Worm (Caenorhabditis elegans): Measurements from ENCODE around the gene Y14H12A.2.
A peak's percentile ranks its signal among the peaks of the same experiment; 100 is the strongest.

Y14H12A.2 gene

DNA sequence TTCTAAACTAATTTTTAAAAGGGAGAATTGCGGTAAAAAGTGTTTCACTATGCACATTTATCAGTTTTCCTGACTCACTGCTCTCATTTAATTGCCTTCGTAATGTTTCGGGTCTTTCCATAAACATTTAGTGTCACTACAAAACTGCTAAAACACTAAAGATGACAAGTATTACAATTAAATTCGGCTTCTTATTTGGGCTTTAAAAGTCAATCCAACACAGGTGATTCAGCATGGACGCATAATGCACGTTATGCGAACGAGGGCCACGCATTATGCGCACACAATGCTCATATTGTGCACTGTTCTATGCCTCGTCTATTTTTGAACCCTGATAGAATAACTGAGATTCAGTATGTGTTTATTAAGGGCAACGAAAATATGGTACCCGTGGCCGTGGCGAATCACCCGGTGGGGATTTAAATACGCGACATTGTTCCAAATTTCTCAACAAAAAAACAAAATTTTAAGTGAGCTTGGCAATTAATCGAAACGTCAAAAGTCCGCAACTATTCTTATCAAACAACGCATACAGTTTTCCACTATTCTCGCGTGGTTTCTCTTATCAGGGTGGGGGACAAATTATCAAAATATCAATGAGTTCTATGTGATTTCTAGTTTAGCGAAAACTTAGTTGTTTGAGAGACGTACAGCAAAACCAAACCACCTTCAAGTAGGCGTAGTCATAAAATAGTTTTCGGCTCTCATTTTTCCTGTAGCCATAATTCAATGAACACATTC, at the start of gene Y14H12A.2:
Gene Y14H12A.2, minus strand, starts transcription at position 51 of the 741 bp plus-strand sequence.
- TF ChIP-seq pha-4 (tag; optimal IDR thresholded peaks at IDR 0.05) (no peak), elt-2 (tag; optimal IDR thresholded peaks at IDR 0.05) (peak; percentile 90), ceh-9 (tag; optimal IDR thresholded peaks at IDR 0.05) (no peak), aly-2 (tag; optimal IDR thresholded peaks at IDR 0.05) (no peak), egl-27 (tag; optimal IDR thresholded peaks at IDR 0.05) (no peak), nhr-25 (tag; optimal IDR thresholded peaks at IDR 0.05) (no peak), skn-1 (tag; optimal IDR thresholded peaks at IDR 0.05) (no peak), pqm-1 (tag; optimal IDR thresholded peaks at IDR 0.05) (peak; percentile 57), ZK546.5 (tag; optimal IDR thresholded peaks at IDR 0.05) (no peak), zag-1 (tag; optimal IDR thresholded peaks at IDR 0.05) (no peak), ztf-4 (tag; optimal IDR thresholded peaks at IDR 0.05) (no peak)

DNA sequence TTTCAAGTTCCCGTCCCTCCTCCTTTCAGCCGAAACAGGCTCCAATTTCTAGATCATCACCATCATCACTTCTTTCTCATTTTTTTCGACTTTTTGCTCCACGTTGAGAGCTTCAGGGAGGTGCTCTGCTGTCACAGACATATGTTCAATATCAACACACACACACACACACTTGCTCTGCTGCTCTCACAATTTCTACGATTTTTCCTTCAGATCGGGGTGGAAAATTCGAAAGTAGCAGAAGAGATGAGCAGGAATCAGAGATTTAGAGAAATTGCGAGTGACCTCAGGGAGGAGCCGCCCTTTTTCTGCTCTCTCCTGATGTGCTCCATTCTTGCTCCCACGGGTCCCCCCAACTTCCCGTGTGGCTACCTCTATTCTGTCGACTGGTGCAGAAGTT, 49.1 kb upstream of the Y14H12A.2 start, which contains the start of gene pqn-48:
Gene pqn-48, plus strand, starts transcription at position 344 of the 400 bp plus-strand sequence.
- TF ChIP-seq elt-2 (tag; optimal IDR thresholded peaks at IDR 0.05) (no peak), sea-2 (GFP tag; optimal IDR thresholded peaks at IDR 0.05) (no peak), mdl-1 (tag; optimal IDR thresholded peaks at IDR 0.05) (no peak), jun-1 (tag; optimal IDR thresholded peaks at IDR 0.05) (no peak), R02D3.7 (tag; optimal IDR thresholded peaks at IDR 0.05) (no peak), pqm-1 (tag; optimal IDR thresholded peaks at IDR 0.05) (no peak), unc-62 (GFP tag; optimal IDR thresholded peaks at IDR 0.05) (no peak), nhr-28 (tag; optimal IDR thresholded peaks at IDR 0.05) (no peak), ceh-82 (tag; optimal IDR thresholded peaks at IDR 0.05) (no peak), nhr-25 (tag; optimal IDR thresholded peaks at IDR 0.05) (no peak), ztf-4 (tag; optimal IDR thresholded peaks at IDR 0.05) (no peak), ama-1 (optimal IDR thresholded peaks at IDR 0.05) (no peak), fkh-2 (tag; optimal IDR thresholded peaks at IDR 0.05) (no peak)

DNA sequence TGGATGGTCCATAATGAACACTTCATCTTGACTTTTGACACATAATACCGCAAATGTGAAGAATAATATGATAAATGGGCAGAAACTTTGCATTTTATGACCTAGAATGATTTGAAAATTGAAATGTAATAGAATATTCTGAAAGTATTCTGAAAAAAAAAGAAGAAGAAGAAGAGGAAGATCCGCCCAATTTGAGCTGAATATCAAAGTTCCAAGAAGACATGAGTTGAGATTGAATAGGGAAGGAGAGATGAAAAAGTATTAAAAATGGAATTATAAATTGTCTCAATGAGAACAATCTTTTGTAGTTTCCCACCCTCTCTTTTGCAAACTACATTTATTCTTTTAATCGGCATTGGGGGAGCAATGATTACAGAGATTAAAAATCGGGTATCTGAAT, 42.8 kb upstream of the Y14H12A.2 start, which contains the start of gene K07D4.4:
Gene K07D4.4, minus strand, starts transcription at position 101 of the 400 bp plus-strand sequence.
- no peak for TF ChIP-seq ceh-82 (tag; optimal IDR thresholded peaks at IDR 0.05)
- TF ChIP-seq mdl-1 (tag; optimal IDR thresholded peaks at IDR 0.05): no peak
- TF ChIP-seq lin-15B (tag; optimal IDR thresholded peaks at IDR 0.05): no peak
- TF ChIP-seq fos-1 (tag; optimal IDR thresholded peaks at IDR 0.05): no peak
- no peak for TF ChIP-seq sea-2 (GFP tag; optimal IDR thresholded peaks at IDR 0.05)
- TF ChIP-seq elt-1 (tag; optimal IDR thresholded peaks at IDR 0.05): no peak
- TF ChIP-seq egl-27 (tag; optimal IDR thresholded peaks at IDR 0.05): no peak
- TF ChIP-seq nfya-1 (tag; optimal IDR thresholded peaks at IDR 0.05; ENCODE audit: insufficient read depth): no peak
- no peak for TF ChIP-seq ZK546.5 (tag; optimal IDR thresholded peaks at IDR 0.05)
- TF ChIP-seq nhr-77 (tag; optimal IDR thresholded peaks at IDR 0.05): no peak

- TF ChIP-seq hmg-11 (tag; optimal IDR thresholded peaks at IDR 0.05) (no peak), R02D3.7 (tag; optimal IDR thresholded peaks at IDR 0.05) (no peak), daf-12 (tag; optimal IDR thresholded peaks at IDR 0.05) (no peak), jun-1 (tag; optimal IDR thresholded peaks at IDR 0.05) (no peak), skn-1 (tag; optimal IDR thresholded peaks at IDR 0.05) (no peak), fkh-2 (tag; optimal IDR thresholded peaks at IDR 0.05) (no peak), ZK546.5 (tag; optimal IDR thresholded peaks at IDR 0.05) (no peak), nhr-11 (tag; optimal IDR thresholded peaks at IDR 0.05) (no peak), ceh-9 (tag; optimal IDR thresholded peaks at IDR 0.05) (no peak), lin-15B (tag; optimal IDR thresholded peaks at IDR 0.05) (no peak), elt-1 (tag; optimal IDR thresholded peaks at IDR 0.05) (no peak), egl-5 (tag; optimal IDR thresholded peaks at IDR 0.05) (no peak), nhr-67 (tag; optimal IDR thresholded peaks at IDR 0.05) (no peak)
These were observed 38.8 kb upstream of the Y14H12A.2 start, which contains the start of gene K07D4.9 for ce11 chrII:4028276-4028675. Gene K07D4.9, plus strand, starts transcription at chrII:4028576.

DNA sequence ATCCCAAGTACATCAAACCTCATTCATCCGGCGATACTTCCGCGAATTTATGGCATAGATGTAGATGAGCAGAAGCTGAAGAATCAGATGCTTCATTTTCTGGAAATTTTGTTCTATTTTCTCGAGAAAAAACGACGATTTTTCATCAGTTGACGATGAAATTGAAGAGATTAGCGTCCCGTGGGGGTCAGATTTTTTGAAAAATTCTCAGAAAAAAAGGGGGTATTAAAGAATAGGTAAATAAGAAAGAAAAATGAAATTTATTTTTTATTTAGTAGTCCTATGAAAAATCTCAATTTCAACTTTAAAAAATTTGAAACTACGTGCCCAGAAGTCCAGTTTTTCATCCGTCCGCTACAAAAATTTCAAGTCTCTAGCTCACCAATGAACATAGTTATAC, 36.0 kb upstream of the Y14H12A.2 start, which contains the start of gene K07D4.5:
Gene K07D4.5, minus strand, starts transcription at position 101 of the 400 bp plus-strand sequence.
- TF ChIP-seq elt-1 (tag; optimal IDR thresholded peaks at IDR 0.05) (no peak), R02D3.7 (tag; optimal IDR thresholded peaks at IDR 0.05) (no peak), fkh-10 (GFP tag; optimal IDR thresholded peaks at IDR 0.05) (no peak), aly-2 (tag; optimal IDR thresholded peaks at IDR 0.05) (no peak), sea-2 (GFP tag; optimal IDR thresholded peaks at IDR 0.05) (no peak), nhr-237 (tag; optimal IDR thresholded peaks at IDR 0.05) (no peak), ceh-82 (tag; optimal IDR thresholded peaks at IDR 0.05) (no peak), nhr-28 (tag; optimal IDR thresholded peaks at IDR 0.05) (no peak), mdl-1 (tag; optimal IDR thresholded peaks at IDR 0.05) (no peak), nhr-12 (tag; optimal IDR thresholded peaks at IDR 0.05) (no peak), fos-1 (tag; optimal IDR thresholded peaks at IDR 0.05) (no peak), pha-4 (tag; optimal IDR thresholded peaks at IDR 0.05) (no peak), jun-1 (tag; optimal IDR thresholded peaks at IDR 0.05) (no peak), ceh-16 (tag; optimal IDR thresholded peaks at IDR 0.05) (no peak), daf-12 (tag; optimal IDR thresholded peaks at IDR 0.05) (no peak)

Data from whole organism, L3 larva.